Worm (Caenorhabditis elegans): ENCODE data around the gene msp-3.

The msp-3 gene

DNA sequence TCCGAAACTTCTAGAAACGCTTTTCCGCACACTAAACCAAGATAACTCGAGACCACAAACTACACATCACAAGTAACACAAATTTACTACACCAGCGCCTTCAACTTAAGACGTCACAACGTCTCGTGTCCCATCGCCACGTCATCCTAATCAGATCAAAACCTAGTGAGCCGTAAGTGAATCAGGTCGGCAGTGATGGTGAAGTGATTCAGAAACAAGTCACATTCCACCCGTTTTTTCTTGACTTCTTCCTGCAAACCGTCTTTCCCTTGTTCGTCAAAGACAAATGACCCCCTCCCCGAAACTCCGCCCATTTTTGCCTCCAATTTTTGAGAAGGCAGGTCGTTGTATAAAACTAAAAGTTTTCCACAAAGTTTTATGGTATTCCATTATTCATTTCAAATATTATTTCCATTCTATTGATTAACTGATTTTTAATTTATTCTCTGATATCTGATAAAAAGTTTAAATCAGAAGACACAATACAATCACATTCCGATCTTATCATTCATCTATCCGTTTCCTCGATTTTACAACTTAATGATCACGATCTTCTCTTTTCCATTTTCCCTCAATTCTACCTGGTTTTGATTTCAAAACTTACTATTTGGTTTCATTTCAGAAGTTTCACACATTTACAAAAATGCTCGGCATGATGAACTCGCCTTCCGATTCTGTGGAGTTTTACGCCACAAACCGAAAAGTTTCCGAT lies 23.4 kb downstream of the msp-3 start, which contains the start of gene F26G1.2:
Gene F26G1.2, plus strand, starts transcription at position 508 of the 712 bp plus-strand sequence.
- TF ChIP-seq ets-7 (tag; optimal IDR thresholded peaks at IDR 0.05) (no peak), F13C5.2 (tag; optimal IDR thresholded peaks at IDR 0.05) (no peak), hnd-1 (tag; optimal IDR thresholded peaks at IDR 0.05) (no peak), hmbx-1 (tag; optimal IDR thresholded peaks at IDR 0.05) (no peak), sea-1 (GFP tag; conservative IDR thresholded peaks at IDR 0.05) (no peak), tbx-11 (GFP tag; IDR thresholded peaks at IDR 0.05) (no peak), B0310.2 (tag; optimal IDR thresholded peaks at IDR 0.05) (no peak), ceh-36 (tag; optimal IDR thresholded peaks at IDR 0.05) (no peak), pes-1 (GFP tag; IDR thresholded peaks at IDR 0.05) (no peak), tbx-37 (GFP tag; conservative IDR thresholded peaks at IDR 0.05) (no peak), flt-1 (GFP tag; IDR thresholded peaks at IDR 0.05) (no peak), ama-1 (optimal IDR thresholded peaks at IDR 0.05) (no peak), tra-4 (tag; optimal IDR thresholded peaks at IDR 0.05) (no peak), aly-1 (tag; optimal IDR thresholded peaks at IDR 0.05) (no peak), hmg-4 (GFP tag; optimal IDR thresholded peaks at IDR 0.05) (no peak), scrt-1 (GFP tag; IDR thresholded peaks at IDR 0.05) (no peak)

ce11 chrII:4761020-4761419 lies 25.1 kb downstream of the msp-3 start:
- TF ChIP-seq hmbx-1 (tag; optimal IDR thresholded peaks at IDR 0.05): no peak
- TF ChIP-seq ama-1 (optimal IDR thresholded peaks at IDR 0.05): no peak
- no peak for TF ChIP-seq tbx-37 (GFP tag; conservative IDR thresholded peaks at IDR 0.05)
- TF ChIP-seq aly-1 (tag; optimal IDR thresholded peaks at IDR 0.05): no peak
- no peak for TF ChIP-seq B0310.2 (tag; optimal IDR thresholded peaks at IDR 0.05)

ce11 chrII:4759835-4760234 lies 26.2 kb downstream of the msp-3 start:
- TF ChIP-seq ceh-13 (GFP tag; optimal IDR thresholded peaks at IDR 0.05) (no peak), ceh-36 (tag; optimal IDR thresholded peaks at IDR 0.05) (no peak), tbx-11 (GFP tag; IDR thresholded peaks at IDR 0.05) (no peak), sea-1 (GFP tag; conservative IDR thresholded peaks at IDR 0.05) (no peak), B0310.2 (tag; optimal IDR thresholded peaks at IDR 0.05) (no peak), hmg-4 (GFP tag; optimal IDR thresholded peaks at IDR 0.05) (no peak), tra-4 (tag; optimal IDR thresholded peaks at IDR 0.05) (no peak), tbx-37 (GFP tag; conservative IDR thresholded peaks at IDR 0.05) (no peak), hnd-1 (tag; optimal IDR thresholded peaks at IDR 0.05) (no peak), scrt-1 (GFP tag; IDR thresholded peaks at IDR 0.05) (no peak), aly-1 (tag; optimal IDR thresholded peaks at IDR 0.05) (no peak), hmbx-1 (tag; optimal IDR thresholded peaks at IDR 0.05) (no peak), ets-7 (tag; optimal IDR thresholded peaks at IDR 0.05) (no peak), flt-1 (GFP tag; IDR thresholded peaks at IDR 0.05) (no peak), ama-1 (optimal IDR thresholded peaks at IDR 0.05) (no peak), pes-1 (GFP tag; IDR thresholded peaks at IDR 0.05) (no peak), F13C5.2 (tag; optimal IDR thresholded peaks at IDR 0.05) (no peak)

DNA sequence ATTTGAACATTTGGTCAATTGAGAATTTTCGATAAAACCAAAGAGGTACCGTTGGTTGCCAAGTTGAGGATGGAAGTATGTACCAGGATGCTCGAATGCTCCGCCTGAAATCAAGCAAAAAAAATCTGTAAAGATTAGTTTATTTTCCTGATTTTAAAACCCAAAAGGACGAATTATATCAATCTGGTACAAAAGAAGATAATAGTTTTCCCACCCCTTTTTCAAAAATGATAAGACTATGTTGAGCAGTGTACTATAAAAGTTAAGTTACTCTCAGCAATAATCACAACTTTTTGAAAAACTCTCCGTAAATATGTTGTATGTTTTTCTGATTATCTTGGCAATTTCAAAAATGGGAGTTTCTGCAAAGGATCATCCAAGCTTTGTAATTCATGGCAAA lies 27.6 kb downstream of the msp-3 start, which contains the start of gene F26G1.3:
Gene F26G1.3, plus strand, starts transcription at position 301 of the 400 bp plus-strand sequence.
- TF ChIP-seq flt-1 (GFP tag; IDR thresholded peaks at IDR 0.05) (no peak), B0310.2 (tag; optimal IDR thresholded peaks at IDR 0.05) (no peak), sea-1 (GFP tag; conservative IDR thresholded peaks at IDR 0.05) (no peak), hmg-4 (GFP tag; optimal IDR thresholded peaks at IDR 0.05) (no peak), pes-1 (GFP tag; IDR thresholded peaks at IDR 0.05) (no peak), ceh-36 (tag; optimal IDR thresholded peaks at IDR 0.05) (no peak), scrt-1 (GFP tag; IDR thresholded peaks at IDR 0.05) (no peak), ceh-13 (GFP tag; optimal IDR thresholded peaks at IDR 0.05) (no peak), hnd-1 (tag; optimal IDR thresholded peaks at IDR 0.05) (no peak), tbx-11 (GFP tag; IDR thresholded peaks at IDR 0.05) (no peak), ama-1 (optimal IDR thresholded peaks at IDR 0.05) (no peak), aly-1 (tag; optimal IDR thresholded peaks at IDR 0.05) (no peak), tra-4 (tag; optimal IDR thresholded peaks at IDR 0.05) (no peak), ets-7 (tag; optimal IDR thresholded peaks at IDR 0.05) (no peak), F13C5.2 (tag; optimal IDR thresholded peaks at IDR 0.05) (no peak), tbx-37 (GFP tag; conservative IDR thresholded peaks at IDR 0.05) (no peak), hmbx-1 (tag; optimal IDR thresholded peaks at IDR 0.05) (no peak)

DNA sequence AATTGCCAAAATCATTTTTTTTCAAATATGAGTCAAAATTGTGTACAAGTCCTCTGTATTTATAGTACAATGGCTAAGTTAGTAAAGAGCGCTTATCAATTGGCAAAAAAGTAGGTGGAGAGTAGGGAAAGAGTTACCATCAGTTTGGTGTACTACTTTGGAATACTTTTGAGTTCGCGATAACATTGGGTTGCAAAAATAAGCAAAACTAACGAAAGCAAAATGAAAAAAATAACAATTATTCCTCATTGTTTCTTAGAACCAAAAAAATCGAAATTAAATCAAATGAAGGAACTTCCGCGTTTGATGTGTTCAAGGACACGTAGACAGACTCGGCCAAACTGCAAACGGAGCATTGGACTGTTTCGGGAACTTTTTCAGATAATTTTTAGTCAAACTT lies 29.3 kb downstream of the msp-3 start, which contains the start of gene C27D9.2:
Gene C27D9.2, minus strand, starts transcription at position 101 of the 400 bp plus-strand sequence.
- TF ChIP-seq tbx-37 (GFP tag; conservative IDR thresholded peaks at IDR 0.05) (no peak), hnd-1 (tag; optimal IDR thresholded peaks at IDR 0.05) (no peak), ceh-36 (tag; optimal IDR thresholded peaks at IDR 0.05) (no peak), hmbx-1 (tag; optimal IDR thresholded peaks at IDR 0.05) (no peak), ets-7 (tag; optimal IDR thresholded peaks at IDR 0.05) (no peak), sea-1 (GFP tag; conservative IDR thresholded peaks at IDR 0.05) (no peak), pes-1 (GFP tag; IDR thresholded peaks at IDR 0.05) (no peak), tra-4 (tag; optimal IDR thresholded peaks at IDR 0.05) (no peak), ama-1 (optimal IDR thresholded peaks at IDR 0.05) (no peak), hmg-4 (GFP tag; optimal IDR thresholded peaks at IDR 0.05) (no peak), ceh-13 (GFP tag; optimal IDR thresholded peaks at IDR 0.05) (no peak), scrt-1 (GFP tag; IDR thresholded peaks at IDR 0.05) (no peak), flt-1 (GFP tag; IDR thresholded peaks at IDR 0.05) (no peak), B0310.2 (tag; optimal IDR thresholded peaks at IDR 0.05) (no peak)

ce11 chrII:4755654-4756053 lies 30.4 kb downstream of the msp-3 start:
- no peak for TF ChIP-seq tra-4 (tag; optimal IDR thresholded peaks at IDR 0.05)
- TF ChIP-seq scrt-1 (GFP tag; IDR thresholded peaks at IDR 0.05): no peak
- no peak for TF ChIP-seq ama-1 (optimal IDR thresholded peaks at IDR 0.05)
- TF ChIP-seq hmbx-1 (tag; optimal IDR thresholded peaks at IDR 0.05): no peak
- TF ChIP-seq aly-1 (tag; optimal IDR thresholded peaks at IDR 0.05): no peak
- no peak for TF ChIP-seq tbx-11 (GFP tag; IDR thresholded peaks at IDR 0.05)
- TF ChIP-seq ets-7 (tag; optimal IDR thresholded peaks at IDR 0.05): no peak
- TF ChIP-seq hmg-4 (GFP tag; optimal IDR thresholded peaks at IDR 0.05): no peak
- TF ChIP-seq hnd-1 (tag; optimal IDR thresholded peaks at IDR 0.05): no peak
- TF ChIP-seq tbx-37 (GFP tag; conservative IDR thresholded peaks at IDR 0.05): no peak
- TF ChIP-seq ceh-36 (tag; optimal IDR thresholded peaks at IDR 0.05): no peak
- TF ChIP-seq ceh-13 (GFP tag; optimal IDR thresholded peaks at IDR 0.05): no peak
- TF ChIP-seq sea-1 (GFP tag; conservative IDR thresholded peaks at IDR 0.05): no peak
- no peak for TF ChIP-seq B0310.2 (tag; optimal IDR thresholded peaks at IDR 0.05)
- no peak for TF ChIP-seq flt-1 (GFP tag; IDR thresholded peaks at IDR 0.05)

Measured in whole organism, early embryonic.